Worm (Caenorhabditis elegans): Measurements from ENCODE around the gene crn-5.

Gene crn-5

DNA sequence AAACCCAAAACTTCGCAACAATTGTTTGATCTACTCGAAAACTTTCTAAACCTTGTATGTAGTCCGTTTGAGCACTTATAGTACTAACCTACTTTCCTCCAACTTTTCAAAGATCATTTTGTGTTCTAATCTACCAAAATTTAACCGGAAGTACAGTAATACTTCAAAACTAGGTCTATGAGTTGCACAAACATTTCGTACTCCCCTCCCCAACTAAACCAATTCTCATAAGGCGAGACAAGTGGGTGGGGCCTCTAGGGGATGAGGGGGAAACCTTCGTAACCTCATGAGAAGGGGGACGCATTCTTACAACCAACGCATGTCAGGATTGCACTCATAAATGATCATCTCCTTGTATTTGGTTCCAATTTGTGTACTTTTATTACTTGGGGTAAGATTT lies 29.4 kb downstream of the crn-5 start, which contains the start of gene cutl-9:
TSS of gene cutl-9 (plus strand) at position 301 of the 400 bp plus-strand sequence.
- TF ChIP-seq ZK546.5 (tag; optimal IDR thresholded peaks at IDR 0.05) (no peak), nhr-28 (tag; optimal IDR thresholded peaks at IDR 0.05) (no peak), nhr-67 (tag; optimal IDR thresholded peaks at IDR 0.05) (no peak), ceh-9 (tag; optimal IDR thresholded peaks at IDR 0.05) (no peak), nhr-11 (tag; optimal IDR thresholded peaks at IDR 0.05) (no peak), sea-2 (GFP tag; optimal IDR thresholded peaks at IDR 0.05) (no peak), nhr-25 (tag; optimal IDR thresholded peaks at IDR 0.05) (no peak), ztf-4 (tag; optimal IDR thresholded peaks at IDR 0.05) (no peak), lin-15B (tag; optimal IDR thresholded peaks at IDR 0.05) (no peak), mdl-1 (tag; optimal IDR thresholded peaks at IDR 0.05) (no peak), nhr-23 (tag; optimal IDR thresholded peaks at IDR 0.05) (no peak), nhr-12 (tag; optimal IDR thresholded peaks at IDR 0.05) (no peak), ceh-16 (tag; optimal IDR thresholded peaks at IDR 0.05) (no peak), pha-4 (tag; optimal IDR thresholded peaks at IDR 0.05) (no peak), daf-12 (tag; optimal IDR thresholded peaks at IDR 0.05) (no peak), mml-1 (tag; optimal IDR thresholded peaks at IDR 0.05) (no peak), fkh-10 (GFP tag; optimal IDR thresholded peaks at IDR 0.05) (no peak), nfya-1 (tag; optimal IDR thresholded peaks at IDR 0.05; ENCODE audit: insufficient read depth) (no peak), snpc-4 (tag; optimal IDR thresholded peaks at IDR 0.05) (no peak)

- TF ChIP-seq pqm-1 (tag; optimal IDR thresholded peaks at IDR 0.05) (peak; percentile 38), tbx-2 (tag; optimal IDR thresholded peaks at IDR 0.05) (no peak), jun-1 (tag; optimal IDR thresholded peaks at IDR 0.05) (peak; percentile 38), ceh-82 (tag; optimal IDR thresholded peaks at IDR 0.05) (no peak), elt-2 (tag; optimal IDR thresholded peaks at IDR 0.05) (peak; percentile 84), nhr-76 (tag; optimal IDR thresholded peaks at IDR 0.05) (no peak), nfya-1 (tag; optimal IDR thresholded peaks at IDR 0.05; ENCODE audit: insufficient read depth) (no peak)
These were observed 34.5 kb downstream of the crn-5 start for ce11 chrII:10627086-10627485.

DNA sequence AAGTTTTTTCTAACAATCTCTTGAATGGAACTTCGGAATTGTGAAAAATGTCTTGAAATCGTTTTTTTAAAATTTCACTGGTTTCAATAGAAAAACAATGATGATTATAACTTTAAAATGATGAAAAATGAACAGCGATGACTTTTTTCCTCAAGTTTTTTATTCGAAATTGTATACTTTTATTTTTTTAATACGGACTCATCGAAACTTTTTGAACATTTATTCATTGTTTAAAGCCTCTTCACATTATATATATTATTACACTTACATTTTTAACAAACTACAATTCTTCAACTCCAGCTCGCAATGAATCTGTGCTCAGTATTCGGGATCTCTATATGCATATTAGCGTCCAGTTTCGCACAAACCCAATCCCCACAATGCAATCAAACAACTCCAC lies 35.4 kb downstream of the crn-5 start, which contains the start of gene M28.8:
TSS of gene M28.8 (plus strand) at position 301 of the 400 bp plus-strand sequence.
- no peak for TF ChIP-seq nhr-28 (tag; optimal IDR thresholded peaks at IDR 0.05)
- no peak for TF ChIP-seq mml-1 (tag; optimal IDR thresholded peaks at IDR 0.05)
- TF ChIP-seq ztf-11 (tag; optimal IDR thresholded peaks at IDR 0.05): no peak
- no peak for TF ChIP-seq fkh-2 (tag; optimal IDR thresholded peaks at IDR 0.05)
- no peak for TF ChIP-seq elt-1 (tag; optimal IDR thresholded peaks at IDR 0.05)
- no peak for TF ChIP-seq nfya-1 (tag; optimal IDR thresholded peaks at IDR 0.05; ENCODE audit: insufficient read depth)
- no peak for TF ChIP-seq tbx-2 (tag; optimal IDR thresholded peaks at IDR 0.05)
- no peak for TF ChIP-seq daf-12 (tag; optimal IDR thresholded peaks at IDR 0.05)
- no peak for TF ChIP-seq ceh-16 (tag; optimal IDR thresholded peaks at IDR 0.05)
- no peak for TF ChIP-seq skn-1 (tag; optimal IDR thresholded peaks at IDR 0.05)
- no peak for TF ChIP-seq egl-5 (tag; optimal IDR thresholded peaks at IDR 0.05)
- TF ChIP-seq aly-2 (tag; optimal IDR thresholded peaks at IDR 0.05): no peak
- no peak for TF ChIP-seq nhr-77 (tag; optimal IDR thresholded peaks at IDR 0.05)
- TF ChIP-seq sea-2 (GFP tag; optimal IDR thresholded peaks at IDR 0.05): no peak
- no peak for TF ChIP-seq pqm-1 (tag; optimal IDR thresholded peaks at IDR 0.05)
- no peak for TF ChIP-seq nhr-25 (tag; optimal IDR thresholded peaks at IDR 0.05)

- no peak for TF ChIP-seq ceh-16 (tag; optimal IDR thresholded peaks at IDR 0.05)
- TF ChIP-seq eor-1 (tag; optimal IDR thresholded peaks at IDR 0.05): no peak
- TF ChIP-seq pqm-1 (tag; optimal IDR thresholded peaks at IDR 0.05): peak; percentile 20
- peak; percentile 28 for TF ChIP-seq elt-2 (tag; optimal IDR thresholded peaks at IDR 0.05)
These were observed 38.4 kb downstream of the crn-5 start for ce11 chrII:10630944-10631343.

DNA sequence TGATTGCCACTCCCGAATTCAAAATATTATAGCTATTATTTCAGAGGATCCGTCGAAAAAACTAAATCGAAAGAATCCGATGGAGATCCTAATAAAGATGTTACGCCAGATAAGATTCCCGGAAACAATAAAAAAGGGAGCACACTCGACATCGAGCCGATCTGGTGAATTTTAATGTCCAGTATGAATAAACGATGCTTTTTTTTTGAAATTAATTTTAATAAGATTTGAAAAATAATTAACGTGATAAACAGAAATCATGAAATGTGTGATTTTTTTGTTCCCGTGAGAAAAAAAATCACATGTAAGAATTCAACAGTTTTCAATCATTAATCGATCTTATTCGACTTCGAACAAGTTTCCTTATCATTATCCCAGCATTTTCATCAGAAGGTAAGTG lies 46.6 kb downstream of the crn-5 start, which contains the start of gene M28.9:
TSS of gene M28.9 (plus strand) at position 301 of the 400 bp plus-strand sequence.
- no peak for TF ChIP-seq skn-1 (tag; optimal IDR thresholded peaks at IDR 0.05)
- no peak for TF ChIP-seq ceh-82 (tag; optimal IDR thresholded peaks at IDR 0.05)
- no peak for TF ChIP-seq egl-5 (tag; optimal IDR thresholded peaks at IDR 0.05)
- TF ChIP-seq ceh-28 (tag; optimal IDR thresholded peaks at IDR 0.05): no peak
- no peak for TF ChIP-seq nhr-237 (tag; optimal IDR thresholded peaks at IDR 0.05)
- no peak for TF ChIP-seq hmg-11 (tag; optimal IDR thresholded peaks at IDR 0.05)
- TF ChIP-seq ztf-4 (tag; optimal IDR thresholded peaks at IDR 0.05): no peak
- no peak for TF ChIP-seq aly-2 (tag; optimal IDR thresholded peaks at IDR 0.05)
- no peak for TF ChIP-seq pqm-1 (tag; optimal IDR thresholded peaks at IDR 0.05)
